Worm (Caenorhabditis elegans) whole organism, L4/young adult: ENCODE data around the gene F33E11.2.

Source experiments
- W03F9.2 ChIP-seq: fragments of 150-350 bp; optimal IDR thresholded peaks from 2 replicates; lab custom pipeline; 2014; ENCODE audit warnings: missing biosample characterization, missing genetic modification characterization
- him-1 ChIP-seq: sonication (generic microtip); optimal IDR thresholded peaks from 2 replicates; lab custom pipeline; 2016; ENCODE audit warnings: missing genotype, missing genetic modification reagents, missing genetic modification characterization, missing compliant biosample characterization

DNA sequence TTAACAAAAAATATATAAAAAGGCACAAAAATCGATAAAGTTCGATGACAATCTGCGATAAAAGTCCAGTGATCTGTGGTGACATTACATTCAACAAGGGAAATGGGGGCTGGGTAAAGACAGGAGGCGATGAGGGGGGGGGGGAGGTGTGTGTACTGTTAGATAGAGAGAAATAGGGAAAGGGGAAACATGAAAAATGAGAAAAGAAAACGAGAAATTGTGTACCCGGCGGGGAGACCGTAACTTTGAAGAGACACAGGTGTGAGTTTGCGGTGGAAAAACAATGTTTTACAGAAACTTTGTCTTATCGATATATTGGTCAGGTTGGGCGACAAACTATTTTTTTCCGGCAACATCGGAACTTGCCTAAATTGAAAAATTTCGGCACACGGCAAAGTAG, 37.4 kb upstream of the F33E11.2 start:
- TF ChIP-seq him-1 (no peak), W03F9.2 (tag; lab: Kevin White, UChicago) (no peak)
